Fruit fly (Drosophila melanogaster) whole organism, embryonic: Measurements from ENCODE around the gene CG3149.

Experiments used
- Aef1 ChIP-seq: fragments of 200-800 bp; sonication (Bioruptor generic); IDR thresholded peaks from 3 replicates; pipeline ENCODE4 v1.3.6; 2022; ENCODE audit warnings: missing biosample characterization, missing genetic modification characterization
- BEAF-32 ChIP-seq: fragments of 200-800 bp; sonication (Bioruptor generic); optimal IDR thresholded peaks from 3 replicates; lab custom pipeline; 2017; ENCODE audit warnings: missing biosample characterization, missing genetic modification characterization, mild to moderate bottlenecking, moderate library complexity, missing genetic modification reagents
- CG12104 ChIP-seq: fragments of 200-800 bp; sonication (Bioruptor generic); optimal IDR thresholded peaks from 3 replicates; lab custom pipeline; 2016; ENCODE audit warnings: missing biosample characterization, missing genetic modification characterization
- CG12155 ChIP-seq: fragments of 200-800 bp; sonication (Bioruptor generic); optimal IDR thresholded peaks from 3 replicates; lab custom pipeline; 2016; ENCODE audit warnings: missing biosample characterization, missing genetic modification characterization
- CG12391 ChIP-seq: fragments of 200-800 bp; sonication (Bioruptor generic); optimal IDR thresholded peaks from 3 replicates; lab custom pipeline; 2018; ENCODE audit warnings: missing biosample characterization, mild to moderate bottlenecking, missing genetic modification characterization, moderate library complexity
- CG14667 ChIP-seq: fragments of 200-800 bp; sonication (Bioruptor generic); IDR thresholded peaks from 2 replicates; pipeline ENCODE4 v1.3.6; 2022; ENCODE audit warnings: missing biosample characterization, missing genetic modification characterization
- CG17328 ChIP-seq: fragments of 200-800 bp; sonication (Bioruptor generic); IDR thresholded peaks from 2 replicates; pipeline ENCODE4 v1.3.6; 2022; ENCODE audit warnings: missing biosample characterization, missing genetic modification characterization
- CG17612 ChIP-seq: fragments of 200-800 bp; sonication (Bioruptor generic); IDR thresholded peaks from 2 replicates; pipeline ENCODE4 v1.3.6; 2022; ENCODE audit warnings: missing biosample characterization, missing genetic modification characterization
- CG2889 ChIP-seq: fragments of 200-800 bp; sonication (Bioruptor generic); IDR thresholded peaks from 3 replicates; pipeline ENCODE4 v1.3.6; 2022; ENCODE audit warnings: missing biosample characterization, missing genetic modification characterization
- CG30020 ChIP-seq: fragments of 200-800 bp; optimal IDR thresholded peaks from 2 replicates; lab custom pipeline; 2019; ENCODE audit warnings: missing biosample characterization, mild to moderate bottlenecking, missing genetic modification characterization, moderate library complexity
- CG3281 ChIP-seq: fragments of 200-800 bp; sonication (Bioruptor generic); optimal IDR thresholded peaks from 3 replicates; lab custom pipeline; 2017; ENCODE audit warnings: missing biosample characterization, mild to moderate bottlenecking, missing genetic modification characterization
- CG4730 ChIP-seq: fragments of 200-800 bp; sonication (Bioruptor generic); IDR thresholded peaks from 2 replicates; pipeline ENCODE4 v1.3.6; 2022; ENCODE audit warnings: missing biosample characterization, missing genetic modification characterization
- CG5245 ChIP-seq: fragments of 200-800 bp; sonication (Bioruptor generic); optimal IDR thresholded peaks from 3 replicates; lab custom pipeline; 2016; ENCODE audit warnings: missing biosample characterization, missing genetic modification characterization
- CG6683 ChIP-seq: fragments of 200-800 bp; sonication (Bioruptor generic); optimal IDR thresholded peaks from 2 replicates; lab custom pipeline; 2017; ENCODE audit warnings: missing biosample characterization, mild to moderate bottlenecking, missing genetic modification characterization, missing genetic modification reagents
- CG6765 ChIP-seq: fragments of 200-800 bp; sonication (Bioruptor generic); optimal IDR thresholded peaks from 3 replicates; lab custom pipeline; 2017; ENCODE audit warnings: missing biosample characterization, mild to moderate bottlenecking, missing genetic modification characterization
- CG8281 ChIP-seq: fragments of 200-800 bp; sonication (Bioruptor generic); optimal IDR thresholded peaks from 2 replicates; lab custom pipeline; 2018; ENCODE audit warnings: missing biosample characterization, mild to moderate bottlenecking, missing genetic modification characterization, moderate library complexity
- CoRest ChIP-seq: fragments of 200-800 bp; sonication (Bioruptor generic); optimal IDR thresholded peaks from 3 replicates; lab custom pipeline; 2018; ENCODE audit warnings: missing biosample characterization, mild to moderate bottlenecking, missing genetic modification characterization, moderate library complexity
- Hmx ChIP-seq: fragments of 200-800 bp; sonication (Bioruptor generic); optimal IDR thresholded peaks from 2 replicates; lab custom pipeline; 2016; ENCODE audit warnings: missing biosample characterization, missing genetic modification characterization
- MTF-1 ChIP-seq: fragments of 200-800 bp; sonication (Bioruptor generic); optimal IDR thresholded peaks from 2 replicates; lab custom pipeline; 2018; ENCODE audit warnings: missing biosample characterization, mild to moderate bottlenecking, missing genetic modification characterization, borderline replicate concordance
- Max ChIP-seq: fragments of 200-800 bp; sonication (Bioruptor generic); optimal IDR thresholded peaks from 2 replicates; lab custom pipeline; 2016; ENCODE audit warnings: missing biosample characterization, mild to moderate bottlenecking, missing genetic modification characterization
- Meics ChIP-seq: fragments of 200-800 bp; sonication (Bioruptor generic); optimal IDR thresholded peaks from 2 replicates; lab custom pipeline; 2017; ENCODE audit warnings: missing biosample characterization, mild to moderate bottlenecking, missing genetic modification characterization
- Six4 ChIP-seq: fragments of 200-800 bp; sonication (Bioruptor generic); optimal IDR thresholded peaks from 2 replicates; lab custom pipeline; 2016; ENCODE audit warnings: missing biosample characterization, missing genetic modification characterization
- Spps ChIP-seq: fragments of 200-800 bp; sonication (Bioruptor generic); optimal IDR thresholded peaks from 2 replicates; lab custom pipeline; 2018; ENCODE audit warnings: missing biosample characterization, mild to moderate bottlenecking, missing genetic modification characterization
- Trl ChIP-seq, 3 experiments: fragments of >200 bp in 2 of 3; fragments of 200-800 bp in 1 of 3; sonication (Bioruptor generic) in 1 of 3; optimal IDR thresholded peaks; 2 replicates in 1 of 3; 3 replicates in 2 of 3; lab custom pipeline; 2016 to 2017; ENCODE audit warnings: missing biosample characterization in 1 of 3, missing genetic modification characterization in 1 of 3
- Xrp1 ChIP-seq: fragments of 200-800 bp; sonication (Bioruptor generic); IDR thresholded peaks from 2 replicates; pipeline ENCODE4 v1.3.6; 2022; ENCODE audit warnings: missing biosample characterization, missing genetic modification characterization
- ab ChIP-seq: fragments of 200-800 bp; sonication (Bioruptor generic); optimal IDR thresholded peaks from 2 replicates; lab custom pipeline; 2016; ENCODE audit warnings: missing biosample characterization, missing genetic modification characterization
- ac ChIP-seq: fragments of 200-800 bp; sonication (Bioruptor generic); optimal IDR thresholded peaks from 3 replicates; lab custom pipeline; 2017; ENCODE audit warnings: missing biosample characterization, mild to moderate bottlenecking, missing genetic modification characterization
- chinmo ChIP-seq: fragments of 200-800 bp; sonication (Bioruptor generic); IDR thresholded peaks from 4 replicates; pipeline ENCODE4 v1.3.6; 2022; ENCODE audit warnings: missing biosample characterization, missing genetic modification characterization; ENCODE audit not compliant: partially characterized antibody
- ci ChIP-seq: fragments of 200-800 bp; sonication (Bioruptor generic); IDR thresholded peaks from 3 replicates; pipeline ENCODE4 v1.3.6; 2022; ENCODE audit warnings: missing biosample characterization, missing genetic modification characterization
- dmrt11E ChIP-seq: fragments of 200-800 bp; sonication (Bioruptor generic); optimal IDR thresholded peaks from 3 replicates; lab custom pipeline; 2018; ENCODE audit warnings: missing biosample characterization, mild to moderate bottlenecking, missing genetic modification characterization, moderate library complexity
- dmrt99B ChIP-seq: fragments of 200-800 bp; sonication (Bioruptor generic); optimal IDR thresholded peaks from 2 replicates; lab custom pipeline; 2018; ENCODE audit warnings: missing biosample characterization, mild to moderate bottlenecking, missing genetic modification characterization, moderate library complexity
- eve ChIP-seq, 2 experiments: fragments of >200 bp; optimal IDR thresholded peaks; 2 replicates each; lab custom pipeline; 2017; ENCODE audit warnings: missing biosample characterization in 2 of 2, missing genetic modification characterization in 2 of 2
- exex ChIP-seq: fragments of 200-800 bp; sonication (Bioruptor generic); optimal IDR thresholded peaks from 4 replicates; lab custom pipeline; 2018; ENCODE audit warnings: missing biosample characterization, mild to moderate bottlenecking, missing genetic modification characterization, moderate library complexity
- fd102C ChIP-seq: fragments of 200-800 bp; sonication (Bioruptor generic); optimal IDR thresholded peaks from 2 replicates; lab custom pipeline; 2018; ENCODE audit warnings: missing biosample characterization, mild to moderate bottlenecking, missing genetic modification characterization, moderate library complexity
- fd64A ChIP-seq: fragments of 200-800 bp; sonication (Bioruptor generic); optimal IDR thresholded peaks from 3 replicates; lab custom pipeline; 2018; ENCODE audit warnings: missing biosample characterization, mild to moderate bottlenecking, missing genetic modification characterization
- gfzf ChIP-seq: fragments of 200-800 bp; sonication (Bioruptor generic); optimal IDR thresholded peaks from 2 replicates; lab custom pipeline; 2016; ENCODE audit warnings: missing biosample characterization, mild to moderate bottlenecking, missing genetic modification characterization, moderate library complexity
- grn ChIP-seq: fragments of 200-800 bp; sonication (Bioruptor generic); optimal IDR thresholded peaks from 3 replicates; lab custom pipeline; 2017; ENCODE audit warnings: missing biosample characterization, missing genetic modification characterization
- hth ChIP-seq: fragments of >200 bp; optimal IDR thresholded peaks from 2 replicates; lab custom pipeline; 2017; ENCODE audit warnings: inconsistent platforms
- jumu ChIP-seq: fragments of 200-800 bp; sonication (Bioruptor generic); optimal IDR thresholded peaks from 3 replicates; lab custom pipeline; 2016; ENCODE audit warnings: missing biosample characterization, missing genetic modification characterization
- kah ChIP-seq: fragments of 200-800 bp; sonication (Bioruptor generic); optimal IDR thresholded peaks from 2 replicates; lab custom pipeline; 2018; ENCODE audit warnings: missing biosample characterization, mild to moderate bottlenecking, missing genetic modification characterization
- ken ChIP-seq: fragments of 200-800 bp; sonication (Bioruptor generic); IDR thresholded peaks from 3 replicates; pipeline ENCODE4 v1.3.6; 2022; ENCODE audit warnings: missing biosample characterization, missing genetic modification characterization
- klu ChIP-seq: fragments of 200-800 bp; sonication (Bioruptor generic); IDR thresholded peaks from 2 replicates; pipeline ENCODE4 v1.3.6; 2022; ENCODE audit warnings: missing biosample characterization, missing genetic modification characterization
- lilli ChIP-seq: fragments of 200-800 bp; sonication (Bioruptor generic); optimal IDR thresholded peaks from 3 replicates; lab custom pipeline; 2016; ENCODE audit warnings: missing biosample characterization, missing genetic modification characterization
- lola ChIP-seq, 3 experiments: fragments of >200 bp in 2 of 3; fragments of 200-800 bp in 1 of 3; sonication (Bioruptor generic) in 1 of 3; optimal IDR thresholded peaks; 2 replicates each; lab custom pipeline; 2017 to 2019; ENCODE audit warnings: missing biosample characterization in 3 of 3, missing genetic modification characterization in 3 of 3, mild to moderate bottlenecking in 1 of 3, moderate library complexity in 1 of 3
- peb ChIP-seq: fragments of 200-800 bp; sonication (Bioruptor generic); IDR thresholded peaks from 2 replicates; pipeline ENCODE4 v1.3.6; 2022; ENCODE audit warnings: missing biosample characterization, missing genetic modification characterization
- phol ChIP-seq: fragments of 200-800 bp; sonication (Bioruptor generic); optimal IDR thresholded peaks from 3 replicates; lab custom pipeline; 2018; ENCODE audit warnings: missing biosample characterization, mild to moderate bottlenecking, missing genetic modification characterization, moderate library complexity
- slp2 ChIP-seq: fragments of 200-800 bp; sonication (Bioruptor generic); optimal IDR thresholded peaks from 2 replicates; lab custom pipeline; 2016; ENCODE audit warnings: missing biosample characterization, missing genetic modification characterization
- trem ChIP-seq: fragments of 200-800 bp; optimal IDR thresholded peaks from 3 replicates; lab custom pipeline; 2019; ENCODE audit warnings: missing biosample characterization, mild to moderate bottlenecking, missing genetic modification characterization, moderate library complexity
- zfh1 ChIP-seq: fragments of 200-800 bp; sonication (Bioruptor generic); IDR thresholded peaks from 3 replicates; pipeline ENCODE4 v1.3.6; 2022; ENCODE audit warnings: missing biosample characterization, missing genetic modification characterization

Gene CG3149

dm6 chrX:5679079-5679932 is 15.7 kb downstream of the CG3149 start (continued):
- TF ChIP-seq Xrp1 (GFP tag; lab: Robert Waterston, UW): peak; percentile 76
- peak; percentile 14 for TF ChIP-seq CG12155 (GFP tag; lab: Kevin White, UChicago)
- TF ChIP-seq dmrt99B (tag; lab: Kevin White, UChicago): no peak
- no peak for TF ChIP-seq CG2889
- TF ChIP-seq kah: no peak
- TF ChIP-seq CG17328 (GFP tag; lab: Robert Waterston, UW): peak; percentile 49; the same call in 1 of the 2 replicates
- TF ChIP-seq Six4 (GFP tag; lab: Kevin White, UChicago): peak; percentile 36
- peak; percentile 81 for TF ChIP-seq dmrt11E (tag; lab: Kevin White, UChicago)
- TF ChIP-seq CG14667: no peak
- no peak for TF ChIP-seq Trl (optimal IDR thresholded peaks at IDR 0.05; lab: Kevin White, UChicago)
- peak; percentile 29 for TF ChIP-seq Trl (GFP tag; optimal IDR thresholded peaks at IDR 0.05; lab: Kevin White, UChicago)
- TF ChIP-seq CG4730 (GFP tag; lab: Robert Waterston, UW): 0 out of 2 replicates have a peak, but pooled peaks have one; percentile 10
- TF ChIP-seq eve (GFP tag; optimal IDR thresholded peaks at IDR 0.05; lab: Kevin White, UChicago): no peak
- TF ChIP-seq gfzf (GFP tag; lab: Kevin White, UChicago): no peak
- no peak for TF ChIP-seq hth (lab: Kevin White, UChicago)
- TF ChIP-seq CG8281 (tag; lab: Kevin White, UChicago): no peak
- TF ChIP-seq slp2 (GFP tag; lab: Kevin White, UChicago): peak; percentile 27
- peak; percentile 8 for TF ChIP-seq Max
- peak; percentile 31 for TF ChIP-seq CoRest
- no peak for TF ChIP-seq CG30020
- peak; percentile 39 for TF ChIP-seq jumu
- peak; percentile 48 for TF ChIP-seq trem (tag; lab: Kevin White, UChicago)
- peak; percentile 67 for TF ChIP-seq CG12391 (tag; lab: Kevin White, UChicago)
- TF ChIP-seq peb (GFP tag; lab: Robert Waterston, UW): no peak
- TF ChIP-seq CG6765 (GFP tag; lab: Kevin White, UChicago): no peak
- no peak for TF ChIP-seq fd64A (GFP tag; lab: Kevin White, UChicago)
- TF ChIP-seq Spps (tag; lab: Kevin White, UChicago): peak; percentile 61
- no peak for TF ChIP-seq Aef1 (GFP tag; lab: Robert Waterston, UW)
- TF ChIP-seq CG12104 (GFP tag; lab: Kevin White, UChicago): no peak
- TF ChIP-seq MTF-1: peak; percentile 3
- TF ChIP-seq lilli (GFP tag; lab: Kevin White, UChicago): peak; percentile 17
- peak; percentile 61; the same call in 2 of the 3 replicates for TF ChIP-seq ci
- no peak for TF ChIP-seq CG6683 (GFP tag; lab: Kevin White, UChicago)
- peak; percentile 72 for TF ChIP-seq phol (tag; lab: Kevin White, UChicago)
- no peak for TF ChIP-seq klu (GFP tag; lab: Robert Waterston, UW)
- no peak for TF ChIP-seq ab (GFP tag; lab: Kevin White, UChicago)
- no peak for TF ChIP-seq CG3281 (GFP tag; lab: Kevin White, UChicago)
- peak; percentile 3 for TF ChIP-seq CG5245
- TF ChIP-seq fd102C (GFP tag; lab: Kevin White, UChicago): no peak
- no peak for TF ChIP-seq Hmx (GFP tag; lab: Kevin White, UChicago)
- no peak for TF ChIP-seq chinmo
- no peak for TF ChIP-seq CG17612 (GFP tag; lab: Robert Waterston, UW)
- no peak for TF ChIP-seq Meics
- TF ChIP-seq grn (GFP tag; lab: Kevin White, UChicago): no peak
- TF ChIP-seq exex (tag; lab: Kevin White, UChicago): no peak
- TF ChIP-seq lola (GFP tag; optimal IDR thresholded peaks at IDR 0.05; lab: Kevin White, UChicago): peak in 1 of 3 experiments; percentile 72
- TF ChIP-seq ken (GFP tag; lab: Robert Waterston, UW): no peak
- TF ChIP-seq BEAF-32 (GFP tag; lab: Kevin White, UChicago): no peak
- TF ChIP-seq zfh1: peak; percentile 71; the same call in 2 of the 3 replicates
- no peak for TF ChIP-seq ac (GFP tag; lab: Kevin White, UChicago)
